Fruit fly (Drosophila melanogaster) whole organism, embryonic: ENCODE data around the gene CG13024.
A peak's percentile ranks its signal among the peaks of the same experiment; 100 is the strongest.

ENCODE experiments used
- Blimp-1 ChIP-seq: fragments of 200-800 bp; sonication (Bioruptor generic); optimal IDR thresholded peaks from 3 replicates; lab custom pipeline; 2018; ENCODE audit warnings: missing biosample characterization, missing genetic modification characterization, mild to moderate bottlenecking, moderate library complexity, missing genetic modification reagents
- CG10209 ChIP-seq: fragments of 200-800 bp; sonication (Bioruptor generic); optimal IDR thresholded peaks from 3 replicates; lab custom pipeline; 2017; ENCODE audit warnings: missing biosample characterization, mild to moderate bottlenecking, missing genetic modification characterization, missing genetic modification reagents
- CG10321 ChIP-seq: fragments of 200-800 bp; sonication (Bioruptor generic); IDR thresholded peaks from 2 replicates; pipeline ENCODE4 v1.3.6; 2022; ENCODE audit warnings: missing biosample characterization, missing genetic modification characterization
- CG11085 ChIP-seq: fragments of 200-800 bp; sonication (Bioruptor generic); IDR thresholded peaks from 2 replicates; pipeline ENCODE4 v1.3.6; 2022; ENCODE audit warnings: missing biosample characterization, missing genetic modification characterization
- CG12391 ChIP-seq: fragments of 200-800 bp; sonication (Bioruptor generic); optimal IDR thresholded peaks from 3 replicates; lab custom pipeline; 2018; ENCODE audit warnings: missing biosample characterization, mild to moderate bottlenecking, missing genetic modification characterization, moderate library complexity
- CG13296 ChIP-seq: fragments of 200-800 bp; sonication (Bioruptor generic); optimal IDR thresholded peaks from 3 replicates; lab custom pipeline; 2018; ENCODE audit warnings: missing biosample characterization, mild to moderate bottlenecking, missing genetic modification characterization
- CG14050 ChIP-seq: fragments of 200-800 bp; sonication (Bioruptor generic); IDR thresholded peaks from 3 replicates; pipeline ENCODE4 v1.3.6; 2022; ENCODE audit warnings: missing biosample characterization, missing genetic modification characterization
- CG15696 ChIP-seq: fragments of 200-800 bp; sonication (Bioruptor generic); optimal IDR thresholded peaks from 2 replicates; lab custom pipeline; 2019; ENCODE audit warnings: missing biosample characterization, mild to moderate bottlenecking, missing genetic modification characterization, moderate library complexity
- CG1647 ChIP-seq: fragments of 200-800 bp; sonication (Bioruptor generic); optimal IDR thresholded peaks from 3 replicates; lab custom pipeline; 2016; ENCODE audit warnings: missing biosample characterization, missing genetic modification characterization
- CG17361 ChIP-seq: fragments of 200-800 bp; sonication (Bioruptor generic); IDR thresholded peaks from 3 replicates; pipeline ENCODE4 v1.3.6; 2022; ENCODE audit warnings: missing biosample characterization, missing genetic modification characterization
- CG17568 ChIP-seq: fragments of 200-800 bp; sonication (Bioruptor generic); optimal IDR thresholded peaks from 2 replicates; lab custom pipeline; 2018; ENCODE audit warnings: missing biosample characterization, mild to moderate bottlenecking, missing genetic modification characterization, moderate library complexity
- CG18599 ChIP-seq: fragments of 200-800 bp; sonication (Bioruptor generic); optimal IDR thresholded peaks from 3 replicates; lab custom pipeline; 2017; ENCODE audit warnings: missing biosample characterization, missing genetic modification characterization, mild to moderate bottlenecking, moderate library complexity, missing genetic modification reagents
- CG2678 ChIP-seq: fragments of 200-800 bp; sonication (Bioruptor generic); optimal IDR thresholded peaks from 3 replicates; lab custom pipeline; 2019; ENCODE audit warnings: missing biosample characterization, mild to moderate bottlenecking, missing genetic modification characterization, moderate library complexity
- CG33557 ChIP-seq: fragments of 200-800 bp; sonication (Bioruptor generic); optimal IDR thresholded peaks from 2 replicates; lab custom pipeline; 2019; ENCODE audit warnings: missing biosample characterization, mild to moderate bottlenecking, missing genetic modification characterization, moderate library complexity
- CG3838 ChIP-seq: fragments of 200-800 bp; sonication (Bioruptor generic); optimal IDR thresholded peaks from 3 replicates; lab custom pipeline; 2016; ENCODE audit warnings: missing biosample characterization, missing genetic modification characterization
- CG7357 ChIP-seq: fragments of 200-800 bp; sonication (Bioruptor generic); IDR thresholded peaks from 3 replicates; pipeline ENCODE4 v1.3.6; 2022; ENCODE audit warnings: missing biosample characterization, missing genetic modification characterization
- D19A ChIP-seq: fragments of 200-800 bp; optimal IDR thresholded peaks from 3 replicates; lab custom pipeline; 2019; ENCODE audit warnings: missing biosample characterization, mild to moderate bottlenecking, missing genetic modification characterization, moderate library complexity
- Dbx ChIP-seq: fragments of 200-800 bp; sonication (Bioruptor generic); IDR thresholded peaks from 3 replicates; pipeline ENCODE4 v1.3.6; 2022; ENCODE audit warnings: missing biosample characterization, missing genetic modification characterization
- Ets65A ChIP-seq: fragments of 200-800 bp; sonication (Bioruptor generic); peaks from one replicate; lab custom pipeline; 2016; ENCODE audit warnings: missing biosample characterization, missing genetic modification characterization
- Fer2 ChIP-seq: fragments of 200-800 bp; sonication (Bioruptor generic); optimal IDR thresholded peaks from 2 replicates; lab custom pipeline; 2018; ENCODE audit warnings: missing biosample characterization, mild to moderate bottlenecking, missing genetic modification characterization, moderate library complexity
- Hand ChIP-seq: fragments of 200-800 bp; sonication (Bioruptor generic); optimal IDR thresholded peaks from 2 replicates; lab custom pipeline; 2017; ENCODE audit warnings: mild to moderate bottlenecking, missing biosample characterization, missing genetic modification reagents, missing genetic modification characterization
- HmgD ChIP-seq: fragments of 200-800 bp; sonication (Bioruptor generic); optimal IDR thresholded peaks from 3 replicates; lab custom pipeline; 2016; ENCODE audit warnings: missing biosample characterization, missing genetic modification characterization
- Hr51 ChIP-seq, 2 experiments: fragments of 200-800 bp; sonication (Bioruptor generic); optimal IDR thresholded peaks; 2 replicates in 1 of 2; 3 replicates in 1 of 2; lab custom pipeline; 2016 to 2018; ENCODE audit warnings: missing biosample characterization in 2 of 2, missing genetic modification characterization in 2 of 2, mild to moderate bottlenecking in 1 of 2, moderate library complexity in 1 of 2
- NC2β ChIP-seq: fragments of 200-800 bp; sonication (Bioruptor generic); optimal IDR thresholded peaks from 2 replicates; lab custom pipeline; 2016; ENCODE audit warnings: missing biosample characterization, missing genetic modification characterization
- Oli ChIP-seq: fragments of 200-800 bp; sonication (Bioruptor generic); optimal IDR thresholded peaks from 2 replicates; lab custom pipeline; 2018; ENCODE audit warnings: missing biosample characterization, mild to moderate bottlenecking, missing genetic modification characterization, moderate library complexity
- Ptx1 ChIP-seq: fragments of 200-800 bp; sonication (Bioruptor generic); IDR thresholded peaks from 2 replicates; pipeline ENCODE4 v1.3.6; 2022; ENCODE audit warnings: missing biosample characterization, missing genetic modification characterization
- al ChIP-seq: fragments of 200-800 bp; sonication (Bioruptor generic); IDR thresholded peaks from 2 replicates; pipeline ENCODE4 v1.3.6; 2022; ENCODE audit warnings: missing biosample characterization, missing genetic modification characterization
- btn ChIP-seq: fragments of 200-800 bp; sonication (Bioruptor generic); optimal IDR thresholded peaks from 2 replicates; lab custom pipeline; 2016; ENCODE audit warnings: missing biosample characterization, missing genetic modification characterization
- chm ChIP-seq: fragments of 200-800 bp; sonication (Bioruptor generic); IDR thresholded peaks from 2 replicates; pipeline ENCODE4 v1.3.6; 2022; ENCODE audit warnings: missing biosample characterization, missing genetic modification characterization
- chn ChIP-seq: fragments of 200-800 bp; sonication (Bioruptor generic); optimal IDR thresholded peaks from 2 replicates; lab custom pipeline; 2016; ENCODE audit warnings: missing biosample characterization, missing genetic modification characterization
- croc ChIP-seq: fragments of 200-800 bp; sonication (Bioruptor generic); conservative IDR thresholded peaks from 3 replicates; pipeline ENCODE4 v1.3.6; 2022; ENCODE audit warnings: missing biosample characterization, missing genetic modification characterization
- danr ChIP-seq: fragments of 200-800 bp; sonication (Bioruptor generic); IDR thresholded peaks from 2 replicates; pipeline ENCODE4 v1.3.6; 2022; ENCODE audit warnings: missing biosample characterization, missing genetic modification characterization
- dm ChIP-seq: fragments of 200-800 bp; sonication (Bioruptor generic); optimal IDR thresholded peaks from 3 replicates; lab custom pipeline; 2016; ENCODE audit warnings: missing biosample characterization, missing genetic modification characterization
- dmrt99B ChIP-seq: fragments of 200-800 bp; sonication (Bioruptor generic); optimal IDR thresholded peaks from 2 replicates; lab custom pipeline; 2018; ENCODE audit warnings: missing biosample characterization, mild to moderate bottlenecking, missing genetic modification characterization, moderate library complexity
- gfzf ChIP-seq: fragments of 200-800 bp; sonication (Bioruptor generic); optimal IDR thresholded peaks from 2 replicates; lab custom pipeline; 2016; ENCODE audit warnings: missing biosample characterization, mild to moderate bottlenecking, missing genetic modification characterization, moderate library complexity
- lbe ChIP-seq: fragments of 200-800 bp; sonication (Bioruptor generic); optimal IDR thresholded peaks from 2 replicates; lab custom pipeline; 2016; ENCODE audit warnings: missing biosample characterization, mild to moderate bottlenecking, missing genetic modification characterization
- lilli ChIP-seq: fragments of 200-800 bp; sonication (Bioruptor generic); optimal IDR thresholded peaks from 3 replicates; lab custom pipeline; 2016; ENCODE audit warnings: missing biosample characterization, missing genetic modification characterization
- luna ChIP-seq: fragments of 200-800 bp; sonication (Bioruptor generic); optimal IDR thresholded peaks from 2 replicates; lab custom pipeline; 2016; ENCODE audit warnings: missing biosample characterization, missing genetic modification characterization
- mld ChIP-seq: fragments of 200-800 bp; sonication (Bioruptor generic); IDR thresholded peaks from 3 replicates; pipeline ENCODE4 v1.3.6; 2022; ENCODE audit warnings: missing biosample characterization, missing genetic modification characterization; ENCODE audit not compliant: partially characterized antibody
- pan ChIP-seq, 4 experiments: fragments of >200 bp in 3 of 4; fragments of 200-800 bp in 1 of 4; sonication (Bioruptor generic) in 1 of 4; optimal IDR thresholded peaks in 3 of 4; IDR thresholded peaks in 1 of 4; 2 replicates each; pipeline versions ENCODE4 v1.3.6 to Lab custom; 2017 to 2022; ENCODE audit warnings: missing biosample characterization in 2 of 4, missing genetic modification characterization in 2 of 4, mixed read lengths in 1 of 4
- pnt ChIP-seq: fragments of 200-800 bp; sonication (Bioruptor generic); optimal IDR thresholded peaks from 3 replicates; lab custom pipeline; 2016; ENCODE audit warnings: missing biosample characterization, missing genetic modification characterization
- psq ChIP-seq: fragments of 200-800 bp; sonication (Bioruptor generic); optimal IDR thresholded peaks from 2 replicates; lab custom pipeline; 2017; ENCODE audit warnings: missing biosample characterization, missing genetic modification characterization
- ro ChIP-seq: fragments of 200-800 bp; sonication (Bioruptor generic); IDR thresholded peaks from 2 replicates; pipeline ENCODE4 v1.3.6; 2022; ENCODE audit warnings: missing biosample characterization, missing genetic modification characterization
- row ChIP-seq: fragments of 200-800 bp; sonication (Bioruptor generic); IDR thresholded peaks from 3 replicates; pipeline ENCODE4 v1.3.6; 2022; ENCODE audit warnings: missing biosample characterization, missing genetic modification characterization
- sens-2 ChIP-seq: fragments of 200-800 bp; sonication (Bioruptor generic); IDR thresholded peaks from 2 replicates; pipeline ENCODE4 v1.3.6; 2022; ENCODE audit warnings: missing biosample characterization, missing genetic modification characterization
- sim ChIP-seq: fragments of 200-800 bp; sonication (Bioruptor generic); IDR thresholded peaks from 2 replicates; pipeline ENCODE4 v1.3.6; 2022; ENCODE audit warnings: missing biosample characterization, missing genetic modification characterization
- slp2 ChIP-seq: fragments of 200-800 bp; sonication (Bioruptor generic); optimal IDR thresholded peaks from 2 replicates; lab custom pipeline; 2016; ENCODE audit warnings: missing biosample characterization, missing genetic modification characterization
- stwl ChIP-seq: fragments of 200-800 bp; sonication (Bioruptor generic); optimal IDR thresholded peaks from 3 replicates; lab custom pipeline; 2018; ENCODE audit warnings: missing biosample characterization, mild to moderate bottlenecking, missing genetic modification characterization, moderate library complexity
- toy ChIP-seq: fragments of 200-800 bp; sonication (Bioruptor generic); IDR thresholded peaks from 2 replicates; pipeline ENCODE4 v1.3.6; 2022; ENCODE audit warnings: missing biosample characterization, missing genetic modification characterization
- unc-4 ChIP-seq: fragments of 200-800 bp; sonication (Bioruptor generic); IDR thresholded peaks from 2 replicates; pipeline ENCODE4 v1.3.6; 2022; ENCODE audit warnings: missing biosample characterization, missing genetic modification characterization; ENCODE audit not compliant: partially characterized antibody

The CG13024 gene

dm6 chr3L:16865123-16865831, 36.4 kb upstream of the CG13024 start, which contains the start of gene Lmpt (continued):
- TF ChIP-seq Blimp-1 (GFP tag; lab: Kevin White, UChicago) = peak; percentile 77
- no peak for TF ChIP-seq CG2678 (tag; lab: Kevin White, UChicago)
- TF ChIP-seq dm (GFP tag; lab: Kevin White, UChicago) = no peak
- no peak for TF ChIP-seq unc-4 (GFP tag; lab: Robert Waterston, UW)
- TF ChIP-seq Ets65A = no peak
- no peak for TF ChIP-seq CG18599
- TF ChIP-seq chn (GFP tag; lab: Kevin White, UChicago) = no peak
- TF ChIP-seq CG15696 (tag; lab: Kevin White, UChicago) = no peak
- TF ChIP-seq CG10209 (GFP tag; lab: Kevin White, UChicago) = no peak
- TF ChIP-seq dmrt99B = no peak
- TF ChIP-seq croc = no peak
- TF ChIP-seq al (GFP tag; lab: Robert Waterston, UW) = no peak
- TF ChIP-seq CG17361 (GFP tag; lab: Robert Waterston, UW) = no peak
- no peak for TF ChIP-seq pnt (GFP tag; lab: Kevin White, UChicago)
- TF ChIP-seq NC2β (GFP tag; lab: Kevin White, UChicago) = no peak
- no peak for TF ChIP-seq Hand (GFP tag; lab: Kevin White, UChicago)
- no peak for TF ChIP-seq Ptx1 (GFP tag; lab: Robert Waterston, UW)
- no peak for TF ChIP-seq slp2 (GFP tag; lab: Kevin White, UChicago)
- TF ChIP-seq CG13296 (GFP tag; lab: Kevin White, UChicago) = no peak
- peak; percentile 89 for TF ChIP-seq gfzf (GFP tag; lab: Kevin White, UChicago)
- TF ChIP-seq CG17568 = no peak
- TF ChIP-seq sens-2 (GFP tag; lab: Robert Waterston, UW) = no peak
- TF ChIP-seq stwl = peak; percentile 57
- TF ChIP-seq CG1647 (GFP tag; lab: Kevin White, UChicago) = no peak
- TF ChIP-seq Fer2 = no peak
- peak; percentile 49 for TF ChIP-seq CG12391 (tag; lab: Kevin White, UChicago)
- no peak for TF ChIP-seq lilli (GFP tag; lab: Kevin White, UChicago)
- no peak for TF ChIP-seq CG10321 (GFP tag; lab: Robert Waterston, UW)
- no peak for TF ChIP-seq ro (GFP tag; lab: Robert Waterston, UW)
- TF ChIP-seq Dbx (GFP tag; lab: Robert Waterston, UW) = no peak
- TF ChIP-seq Hr51 (GFP tag; optimal IDR thresholded peaks at IDR 0.05; lab: Kevin White, UChicago) = no peak
- TF ChIP-seq luna (GFP tag; lab: Kevin White, UChicago) = no peak
- no peak for TF ChIP-seq lbe (GFP tag; lab: Kevin White, UChicago)
- peak; percentile 87 for TF ChIP-seq row (GFP tag; lab: Robert Waterston, UW)
- no peak for TF ChIP-seq sim (GFP tag; lab: Robert Waterston, UW)
- TF ChIP-seq CG33557 (GFP tag; lab: Kevin White, UChicago) = no peak
- TF ChIP-seq CG14050 = no peak
- TF ChIP-seq CG11085 = no peak
- no peak for TF ChIP-seq pan (optimal IDR thresholded peaks at IDR 0.05; lab: Kevin White, UChicago)
- TF ChIP-seq pan (GFP tag; optimal IDR thresholded peaks at IDR 0.05 in 1 of 2, IDR thresholded peaks at IDR 0.05 in 1 of 2) = no peak
- TF ChIP-seq danr = no peak
- no peak for TF ChIP-seq btn (GFP tag; lab: Kevin White, UChicago)
- no peak for TF ChIP-seq Oli (tag; lab: Kevin White, UChicago)
- TF ChIP-seq toy (GFP tag; lab: Robert Waterston, UW) = no peak
- peak; percentile 99 for TF ChIP-seq D19A (tag; lab: Kevin White, UChicago)
- TF ChIP-seq psq = no peak
- TF ChIP-seq mld (GFP tag; lab: Robert Waterston, UW) = no peak
- no peak for TF ChIP-seq CG3838 (GFP tag; lab: Kevin White, UChicago)
- TF ChIP-seq CG7357 (GFP tag; lab: Robert Waterston, UW) = no peak
- TF ChIP-seq HmgD (GFP tag; lab: Kevin White, UChicago) = no peak
- no peak; the same call in 1 of the 2 replicates for TF ChIP-seq chm
